Fruit fly (Drosophila melanogaster): ENCODE results near the gene CG43737.

CG43737 gene

DNA sequence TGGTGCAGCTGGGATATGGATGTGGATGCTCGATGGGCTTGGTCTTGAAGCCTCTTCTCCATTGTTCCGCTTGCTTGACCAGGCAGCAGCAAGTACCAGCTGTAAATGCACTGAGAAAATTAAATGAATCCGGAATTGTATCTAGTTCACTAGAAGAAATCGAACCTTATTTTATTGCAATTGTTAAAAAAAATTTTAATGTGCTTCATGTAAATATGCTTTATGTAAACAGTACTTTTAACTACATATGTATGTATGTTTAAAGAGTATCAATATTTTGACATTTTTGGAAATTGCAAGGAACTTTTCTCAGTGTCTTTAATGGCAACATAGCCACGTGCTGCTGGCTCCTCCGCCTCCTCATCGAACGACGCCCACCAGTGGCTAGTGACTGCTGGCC lies 10.4 kb upstream of the CG43737 start:
- no peak for TF ChIP-seq CTCF (optimal IDR thresholded peaks at IDR 0.05)
- no peak for TF ChIP-seq CG8478 (optimal IDR thresholded peaks at IDR 0.05)

DNA sequence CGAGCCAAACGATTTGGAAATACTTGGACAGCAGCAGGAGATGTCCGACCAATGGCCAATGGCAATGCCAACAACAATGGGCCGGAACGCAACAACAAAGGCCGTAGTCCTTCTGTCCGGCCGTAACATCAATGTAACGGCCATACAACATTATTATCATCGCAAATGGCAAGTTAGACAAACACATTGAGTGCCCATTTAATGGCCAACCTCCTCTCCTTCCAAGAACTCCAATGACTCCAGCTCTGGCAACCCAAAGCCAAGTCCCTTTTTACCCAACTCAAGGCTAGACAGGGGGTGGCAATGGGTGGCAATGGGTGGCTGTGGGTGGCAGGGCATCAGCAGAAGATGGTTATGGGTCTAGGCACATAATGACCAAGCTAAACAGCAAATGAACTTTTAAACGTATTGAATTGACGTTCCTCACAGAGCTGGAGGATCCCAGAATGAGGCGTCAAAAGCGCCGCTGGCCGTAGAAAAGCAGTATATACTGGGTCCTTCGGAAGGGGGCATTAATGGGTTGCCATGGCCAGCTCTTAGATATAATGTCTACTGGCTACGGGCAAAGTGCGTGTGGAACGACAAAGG lies 24.7 kb downstream of the CG43737 start:
- TF ChIP-seq CTCF (optimal IDR thresholded peaks at IDR 0.05) (no peak), CG8478 (optimal IDR thresholded peaks at IDR 0.05) (no peak)

DNA sequence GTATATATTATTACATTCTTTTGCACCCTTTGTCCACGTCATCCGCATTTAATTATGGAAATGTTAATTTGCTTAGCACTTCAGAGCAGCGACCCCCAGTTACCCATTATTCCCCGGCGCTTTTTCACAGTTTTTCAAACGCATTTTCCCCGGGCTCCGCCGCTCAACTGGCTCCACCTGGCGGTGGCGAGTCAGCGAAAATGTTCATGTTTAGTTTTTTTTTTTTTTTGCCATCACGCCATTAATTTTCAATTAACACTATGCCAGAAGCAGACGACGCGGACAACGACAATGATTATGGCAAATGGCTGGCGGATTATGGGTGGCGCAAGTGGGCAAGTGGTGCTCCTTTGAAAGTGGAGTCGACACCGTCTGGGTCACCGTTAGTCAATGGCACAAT lies 28.4 kb downstream of the CG43737 start:
- TF ChIP-seq CTCF (optimal IDR thresholded peaks at IDR 0.05) = peak; percentile 64
- no peak for TF ChIP-seq CG8478 (optimal IDR thresholded peaks at IDR 0.05)

DNA sequence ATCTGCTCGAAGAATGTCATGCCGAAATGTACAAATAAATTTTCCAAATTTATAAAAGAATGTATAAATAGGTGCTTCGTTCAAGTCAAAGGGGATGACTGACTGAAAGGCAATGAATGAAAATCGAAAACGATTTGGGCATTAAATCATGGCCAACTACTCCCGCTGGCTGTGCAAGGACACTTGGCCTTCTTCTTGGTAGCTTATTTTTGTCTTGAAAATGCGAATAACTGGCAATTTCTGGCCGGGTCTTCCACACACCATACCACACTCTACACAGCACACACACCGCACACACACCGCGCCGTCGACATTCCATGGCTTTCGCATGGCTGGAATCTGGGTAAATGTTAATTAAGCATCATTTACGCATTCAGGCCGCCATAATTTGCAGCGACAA lies 31.3 kb downstream of the CG43737 start, which contains the start of gene CG32588:
Gene CG32588 (minus strand): TSS at position 101 of the 400 bp plus-strand sequence.
- TF ChIP-seq CG8478 (optimal IDR thresholded peaks at IDR 0.05) (no peak), CTCF (optimal IDR thresholded peaks at IDR 0.05) (no peak)

DNA sequence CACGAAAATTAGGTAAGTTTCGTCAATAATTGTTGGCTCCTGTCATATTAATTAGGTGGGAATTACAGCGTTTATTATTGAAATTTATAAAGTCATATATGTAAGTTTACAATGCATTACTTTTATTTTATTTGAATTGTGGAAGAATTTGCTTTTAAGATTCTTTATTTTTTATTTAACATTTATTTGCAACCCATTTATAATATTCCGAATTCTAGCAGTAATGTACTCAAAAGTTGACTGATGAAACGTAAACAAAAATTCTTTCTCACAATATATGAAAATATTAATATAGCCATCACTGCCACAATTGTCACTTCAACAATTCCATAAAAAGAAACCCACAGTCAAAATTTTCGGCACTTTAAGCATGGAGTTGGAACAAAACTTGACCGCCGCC lies 34.8 kb downstream of the CG43737 start, which contains the start of gene CG5662:
Gene CG5662 (plus strand): TSS at position 301 of the 400 bp plus-strand sequence.
- TF ChIP-seq CTCF (optimal IDR thresholded peaks at IDR 0.05) = no peak
- no peak for TF ChIP-seq CG8478 (optimal IDR thresholded peaks at IDR 0.05)

DNA sequence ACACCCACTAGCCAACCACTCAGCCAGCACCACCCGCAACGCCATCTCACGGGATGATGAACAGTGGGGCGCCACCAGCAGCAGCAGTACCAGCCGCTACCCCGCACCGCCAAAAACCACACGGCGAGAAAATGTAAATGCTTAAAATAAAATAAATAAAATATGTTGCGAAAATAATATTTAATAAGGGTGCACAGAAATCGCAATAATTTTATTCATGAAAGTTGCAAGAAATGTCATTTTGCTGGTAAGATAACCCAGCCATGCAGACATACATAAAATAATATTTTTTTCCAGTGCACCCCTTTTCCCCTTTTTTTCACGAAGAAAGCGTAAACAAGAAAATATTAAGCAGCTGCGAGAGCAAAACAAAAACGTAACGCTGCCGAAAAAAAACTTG lies 40.8 kb downstream of the CG43737 start:
- no peak for TF ChIP-seq CG8478 (optimal IDR thresholded peaks at IDR 0.05)
- TF ChIP-seq CTCF (optimal IDR thresholded peaks at IDR 0.05) = no peak

DNA sequence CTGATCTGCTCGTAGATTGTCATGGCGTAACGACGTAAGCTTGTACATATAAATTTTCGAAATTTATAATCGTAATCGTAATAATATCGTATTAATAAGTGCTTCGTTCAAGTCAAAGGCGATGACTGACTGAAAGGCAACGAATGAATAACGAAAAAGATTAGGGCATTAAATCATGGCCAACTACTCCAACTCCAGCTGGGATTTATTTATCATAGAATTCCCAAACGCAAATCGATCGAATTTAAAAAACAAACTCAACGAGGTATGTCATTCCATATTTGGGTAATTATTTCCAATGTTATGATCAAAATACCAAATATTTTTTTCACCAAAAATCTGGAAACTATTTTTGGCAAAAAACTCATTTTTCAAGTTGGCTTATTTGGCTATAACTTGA lies 45.8 kb downstream of the CG43737 start, which contains the start of gene CG43075:
Gene CG43075 (minus strand): TSS at position 101 of the 400 bp plus-strand sequence.
- TF ChIP-seq CTCF (optimal IDR thresholded peaks at IDR 0.05) = no peak

DNA sequence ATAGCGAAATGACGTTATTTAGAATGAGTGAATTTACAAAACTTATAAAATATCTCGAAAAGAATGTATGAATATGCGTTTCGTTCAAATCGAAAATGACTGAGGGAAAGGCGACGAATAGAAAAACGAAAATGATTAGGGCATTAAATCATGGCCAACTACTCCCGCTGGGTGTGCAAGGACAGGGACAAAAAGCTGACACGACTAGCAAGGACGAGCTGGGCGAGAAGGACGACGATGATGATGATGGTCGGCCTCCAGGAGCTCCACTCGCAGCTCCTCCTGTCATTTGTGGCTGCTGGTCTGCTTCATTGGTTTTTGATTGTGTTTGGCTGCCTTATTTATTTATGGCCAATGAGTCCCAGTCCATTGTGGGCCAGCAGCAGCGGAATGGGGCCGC lies 48.2 kb downstream of the CG43737 start, which contains the start of gene CG43076:
Gene CG43076 (minus strand): TSS at position 101 of the 400 bp plus-strand sequence.
- no peak for TF ChIP-seq CG8478 (optimal IDR thresholded peaks at IDR 0.05)
- TF ChIP-seq CTCF (optimal IDR thresholded peaks at IDR 0.05) = no peak

DNA sequence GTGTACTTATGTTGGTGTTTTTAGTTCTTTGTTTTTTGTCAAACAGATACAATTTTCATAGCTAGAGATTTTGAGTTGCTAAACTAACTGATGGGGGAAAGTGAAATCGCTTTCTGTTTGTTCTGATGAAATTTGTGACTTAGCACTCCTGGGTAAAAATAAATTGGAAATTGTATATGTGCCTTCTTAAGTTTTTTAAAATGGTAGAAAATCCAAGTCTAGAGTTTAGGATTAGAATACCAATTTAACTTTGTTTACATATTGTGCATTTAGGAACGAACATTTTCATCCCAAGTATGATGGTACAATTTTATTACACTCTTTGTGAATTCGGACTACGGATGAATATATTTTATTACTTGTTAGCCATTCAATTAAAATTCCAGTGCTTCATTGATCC lies 54.5 kb downstream of the CG43737 start, which contains the start of gene CG9101:
Gene CG9101 (minus strand): TSS at position 101 of the 400 bp plus-strand sequence.
- TF ChIP-seq CTCF (optimal IDR thresholded peaks at IDR 0.05) (no peak), CG8478 (optimal IDR thresholded peaks at IDR 0.05) (no peak)

DNA sequence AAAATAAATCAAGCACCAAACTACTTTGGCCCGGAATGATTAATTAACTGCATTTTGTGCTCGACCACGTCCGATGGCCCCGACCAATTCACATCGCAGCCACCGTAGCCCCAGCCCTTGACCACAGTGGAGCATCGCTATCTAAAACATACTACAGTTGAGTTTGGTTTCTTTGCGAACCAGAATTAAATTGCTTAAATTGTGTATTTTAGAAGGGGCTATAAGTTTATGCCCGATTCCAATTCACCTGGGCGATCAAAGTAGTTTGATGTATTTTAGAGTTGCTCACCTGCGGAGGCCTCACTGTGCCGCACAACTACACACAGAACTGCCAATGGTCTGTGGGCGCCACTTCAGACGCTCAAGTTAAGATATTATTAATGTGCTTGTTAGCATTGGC lies 60.0 kb downstream of the CG43737 start:
- no peak for TF ChIP-seq CTCF (optimal IDR thresholded peaks at IDR 0.05)

All from S2 (cell line).